Worm (Caenorhabditis elegans): ENCODE results near the gene F47D12.3.
A peak's percentile ranks its signal among the peaks of the same experiment; 100 is the strongest.

F47D12.3 gene

ce11 chrIII:6344737-6345136 lies 46.5 kb downstream of the F47D12.3 start (continued):
- TF ChIP-seq pax-1 (tag; optimal IDR thresholded peaks at IDR 0.05): peak; percentile 73
- TF ChIP-seq ceh-34 (tag; optimal IDR thresholded peaks at IDR 0.05): peak; percentile 63
- TF ChIP-seq pha-4 (tag; optimal IDR thresholded peaks at IDR 0.05): no peak
- TF ChIP-seq zip-5 (tag; optimal IDR thresholded peaks at IDR 0.05): no peak
- TF ChIP-seq ceh-6 (GFP tag; optimal IDR thresholded peaks at IDR 0.05): no peak
- no peak for TF ChIP-seq C38D4.7 (GFP tag; optimal IDR thresholded peaks at IDR 0.05)
- peak; percentile 81 for TF ChIP-seq nfya-1 (tag; optimal IDR thresholded peaks at IDR 0.05)
- peak; percentile 46 for TF ChIP-seq ceh-31 (tag; optimal IDR thresholded peaks at IDR 0.05)
- TF ChIP-seq tbx-2 (tag; optimal IDR thresholded peaks at IDR 0.05): peak; percentile 74
- TF ChIP-seq fax-1 (tag; optimal IDR thresholded peaks at IDR 0.05): no peak
- TF ChIP-seq ahr-1 (tag; optimal IDR thresholded peaks at IDR 0.05): no peak
- TF ChIP-seq dve-1 (tag; optimal IDR thresholded peaks at IDR 0.05): peak; percentile 70
- peak; percentile 13 for TF ChIP-seq pros-1 (tag; optimal IDR thresholded peaks at IDR 0.05)
- no peak for TF ChIP-seq che-1 (tag; optimal IDR thresholded peaks at IDR 0.05)
- no peak for TF ChIP-seq fkh-6 (tag; optimal IDR thresholded peaks at IDR 0.05)
- no peak for TF ChIP-seq hlh-8 (tag; optimal IDR thresholded peaks at IDR 0.05)
- no peak for TF ChIP-seq sox-4 (tag; optimal IDR thresholded peaks at IDR 0.05)
- no peak for TF ChIP-seq dmd-4 (tag; optimal IDR thresholded peaks at IDR 0.05; ENCODE audit: borderline replicate concordance)
- TF ChIP-seq mec-3 (tag; optimal IDR thresholded peaks at IDR 0.05; ENCODE audit: borderline replicate concordance): no peak
- no peak for TF ChIP-seq pha-2 (tag; optimal IDR thresholded peaks at IDR 0.05)
- no peak for TF ChIP-seq nhr-11 (tag; optimal IDR thresholded peaks at IDR 0.05)
- no peak for TF ChIP-seq ama-1 (optimal IDR thresholded peaks at IDR 0.05)
- peak; percentile 29 for TF ChIP-seq C08G9.2 (tag; optimal IDR thresholded peaks at IDR 0.05)
- TF ChIP-seq hlh-15 (tag; optimal IDR thresholded peaks at IDR 0.05): no peak
- TF ChIP-seq T23F11.4 (GFP tag; optimal IDR thresholded peaks at IDR 0.05): no peak
- peak; percentile 58 for TF ChIP-seq ref-2 (tag; optimal IDR thresholded peaks at IDR 0.05)
- no peak for TF ChIP-seq lin-11 (tag; optimal IDR thresholded peaks at IDR 0.05)
- TF ChIP-seq ceh-48 (tag; optimal IDR thresholded peaks at IDR 0.05): peak; percentile 16
- no peak for TF ChIP-seq ceh-2 (tag; optimal IDR thresholded peaks at IDR 0.05)
- no peak for TF ChIP-seq ttx-3 (tag; optimal IDR thresholded peaks at IDR 0.05)
- TF ChIP-seq K02D7.2 (tag; optimal IDR thresholded peaks at IDR 0.05): no peak
- no peak for TF ChIP-seq eyg-1 (tag; optimal IDR thresholded peaks at IDR 0.05)
- peak; percentile 25 for TF ChIP-seq unc-42 (tag; optimal IDR thresholded peaks at IDR 0.05)
- TF ChIP-seq hlh-30 (tag; optimal IDR thresholded peaks at IDR 0.05; ENCODE audit: insufficient read depth): peak; percentile 41
- no peak for TF ChIP-seq pqm-1 (tag; optimal IDR thresholded peaks at IDR 0.05)
- TF ChIP-seq fkh-10 (GFP tag; optimal IDR thresholded peaks at IDR 0.05): peak; percentile 33
- peak; percentile 30 for TF ChIP-seq ceh-30 (tag; optimal IDR thresholded peaks at IDR 0.05)
- TF ChIP-seq rnt-1 (tag; optimal IDR thresholded peaks at IDR 0.05): no peak
- no peak for TF ChIP-seq pag-3 (tag; optimal IDR thresholded peaks at IDR 0.05; ENCODE audit: borderline replicate concordance)
- no peak for TF ChIP-seq ets-4 (tag; optimal IDR thresholded peaks at IDR 0.05)
- no peak for TF ChIP-seq ceh-22 (tag; optimal IDR thresholded peaks at IDR 0.05)

DNA sequence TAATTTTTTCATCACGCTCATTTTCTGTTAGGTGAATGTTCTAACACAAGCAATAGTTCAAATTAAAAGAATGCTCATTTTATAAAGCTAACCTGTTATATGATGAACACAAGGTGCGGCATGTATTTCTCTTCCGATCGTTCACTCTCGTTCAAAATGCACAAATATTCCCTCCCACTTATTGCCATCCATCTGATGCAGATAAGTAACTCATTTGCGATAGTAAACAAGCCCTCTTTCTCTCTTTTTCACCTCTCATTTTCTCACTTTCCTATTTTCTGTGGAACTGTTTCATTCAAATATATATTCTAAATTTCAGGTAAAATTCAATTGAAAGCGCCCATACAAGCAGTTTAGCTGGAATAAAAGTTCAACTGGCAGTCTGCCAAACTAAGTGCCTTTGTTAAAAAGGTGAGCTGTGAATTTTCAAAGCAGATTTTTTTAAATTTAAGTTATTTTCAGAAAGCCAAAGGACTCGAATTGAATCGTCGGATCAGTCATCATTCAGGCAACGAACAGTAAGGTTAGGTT lies 47.8 kb downstream of the F47D12.3 start, which contains the start of the genes trmt-10C.2 and C56G2.22:
Gene trmt-10C.2, plus strand, starts transcription at position 314 of the 531 bp plus-strand sequence.
Gene C56G2.22, plus strand, starts transcription at position 481 of the 531 bp plus-strand sequence.
- TF ChIP-seq elt-2 (tag; optimal IDR thresholded peaks at IDR 0.05) (peak; percentile 6), nhr-11 (tag; optimal IDR thresholded peaks at IDR 0.05) (no peak)

DNA sequence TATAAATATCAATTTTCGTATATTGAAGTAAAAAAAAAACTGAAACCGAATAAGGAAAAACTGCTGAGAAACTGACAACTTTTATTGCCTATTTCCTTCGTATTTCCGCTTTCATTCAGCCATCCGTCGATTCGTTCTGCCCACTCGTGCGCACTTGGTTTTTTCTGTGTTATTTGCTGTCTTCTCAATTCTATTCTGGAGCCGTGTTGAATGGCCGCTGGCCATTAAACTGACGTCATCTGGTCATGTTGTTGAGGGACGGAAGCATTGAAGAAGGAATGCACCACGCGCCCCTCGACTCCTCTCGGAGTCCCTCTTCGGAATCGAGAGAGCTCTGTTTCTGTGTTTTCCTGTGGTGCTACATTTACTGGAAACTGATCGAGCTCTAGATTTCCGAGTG lies 50.3 kb downstream of the F47D12.3 start:
- no peak for TF ChIP-seq ztf-16 (tag; optimal IDR thresholded peaks at IDR 0.05)
- TF ChIP-seq sdc-2 (tag; optimal IDR thresholded peaks at IDR 0.05): no peak
- TF ChIP-seq pat-9 (tag; optimal IDR thresholded peaks at IDR 0.05): no peak
- no peak for TF ChIP-seq ceh-9 (tag; optimal IDR thresholded peaks at IDR 0.05)
- no peak for TF ChIP-seq sox-4 (tag; optimal IDR thresholded peaks at IDR 0.05)
- no peak for TF ChIP-seq nhr-11 (tag; optimal IDR thresholded peaks at IDR 0.05)
- no peak for TF ChIP-seq K02D7.2 (tag; optimal IDR thresholded peaks at IDR 0.05)
- no peak for TF ChIP-seq hlh-6 (tag; optimal IDR thresholded peaks at IDR 0.05)
- no peak for TF ChIP-seq pros-1 (tag; optimal IDR thresholded peaks at IDR 0.05)
- TF ChIP-seq ceh-34 (tag; optimal IDR thresholded peaks at IDR 0.05): no peak
- TF ChIP-seq madf-2 (tag; optimal IDR thresholded peaks at IDR 0.05): no peak
- TF ChIP-seq hlh-30 (tag; optimal IDR thresholded peaks at IDR 0.05; ENCODE audit: insufficient read depth): no peak
- TF ChIP-seq dmd-4 (tag; optimal IDR thresholded peaks at IDR 0.05; ENCODE audit: borderline replicate concordance): no peak
- no peak for TF ChIP-seq hlh-13 (GFP tag; optimal IDR thresholded peaks at IDR 0.05)
- no peak for TF ChIP-seq npax-4 (tag; optimal IDR thresholded peaks at IDR 0.05)
- TF ChIP-seq unc-3 (GFP tag; conservative IDR thresholded peaks at IDR 0.05): no peak
- no peak for TF ChIP-seq unc-3 (tag; optimal IDR thresholded peaks at IDR 0.05)

All from whole organism, late embryonic.